Fruit fly (Drosophila melanogaster) ovary, adult (tissue): ENCODE results near the gene CG15767.

Experiments
- CG17801 ChIP-seq: fragments of 200-800 bp; optimal IDR thresholded peaks from 2 replicates; lab custom pipeline; 2019; ENCODE audit warnings: missing biosample characterization, mild to moderate bottlenecking, missing genetic modification characterization, moderate library complexity; ENCODE audit not compliant: partially characterized antibody

The CG15767 gene

DNA sequence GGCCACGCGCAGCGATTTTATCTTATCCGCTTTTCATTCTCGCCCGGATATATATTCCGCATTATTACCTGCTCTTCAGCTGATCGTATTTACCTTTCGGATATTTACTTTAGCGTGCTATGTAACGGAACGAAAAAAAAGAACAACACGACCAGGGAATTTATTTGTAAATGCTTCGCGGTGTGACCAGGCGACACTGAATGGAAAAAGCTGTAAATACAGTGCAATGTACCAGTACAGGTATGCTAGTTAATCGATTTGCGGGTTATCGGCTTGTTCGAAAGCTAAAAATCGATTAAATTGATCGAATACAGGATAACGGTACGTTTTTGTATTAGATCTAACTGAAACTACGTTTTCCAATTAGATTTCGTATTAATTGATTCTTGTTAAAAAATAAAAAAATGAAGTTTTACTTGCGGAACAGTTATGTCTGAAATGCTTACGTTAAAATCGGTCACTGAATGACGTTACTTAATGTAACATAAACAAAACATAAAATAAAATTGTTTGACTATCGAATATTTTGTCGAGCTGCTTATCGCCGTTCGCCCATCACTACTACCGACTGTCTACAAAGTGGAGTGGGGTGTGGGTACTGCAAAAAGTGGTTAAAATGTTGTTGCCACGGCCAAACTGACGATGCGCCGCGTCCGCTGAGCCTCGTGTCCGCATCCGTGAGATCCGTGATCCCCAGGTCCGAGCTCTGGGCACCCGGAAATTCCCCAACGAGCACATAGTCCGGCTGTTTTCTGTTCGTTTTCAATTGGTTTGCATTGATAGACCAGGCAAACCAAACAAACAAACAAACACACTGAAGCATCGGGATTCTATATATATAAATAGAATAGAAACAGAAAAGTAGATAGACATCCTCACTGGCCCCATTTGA lies 25.0 kb upstream of the CG15767 start, which contains the start of the genes MAPk-Ak2 and CG42699:
Gene MAPk-Ak2 (minus strand): TSS at position 203 of the 892 bp plus-strand sequence.
Gene CG42699 (plus strand): TSS at position 553 of the 892 bp plus-strand sequence.
- peak; percentile 71 for TF ChIP-seq CG17801 (GFP tag; lab: Kevin White, UChicago)

DNA sequence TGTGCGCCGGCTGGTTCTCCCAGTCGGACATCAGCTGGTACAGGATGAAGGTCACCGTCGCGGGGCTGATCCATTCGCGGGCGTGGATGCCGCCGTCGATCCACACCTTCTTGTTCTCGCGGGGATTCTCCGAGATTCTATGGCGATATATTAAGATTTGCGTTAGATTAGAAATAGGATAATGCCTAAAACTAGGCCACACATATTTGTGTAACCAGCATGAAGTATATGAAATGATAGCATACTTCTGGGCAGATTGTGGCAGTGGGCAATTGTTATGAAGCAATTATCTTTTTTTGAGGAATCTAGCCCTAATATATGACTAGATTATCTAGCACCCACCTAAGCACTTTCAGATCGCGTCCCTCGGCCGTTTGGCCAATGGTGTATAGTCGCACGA lies 22.6 kb upstream of the CG15767 start:
- no peak for TF ChIP-seq CG17801 (GFP tag; lab: Kevin White, UChicago)

DNA sequence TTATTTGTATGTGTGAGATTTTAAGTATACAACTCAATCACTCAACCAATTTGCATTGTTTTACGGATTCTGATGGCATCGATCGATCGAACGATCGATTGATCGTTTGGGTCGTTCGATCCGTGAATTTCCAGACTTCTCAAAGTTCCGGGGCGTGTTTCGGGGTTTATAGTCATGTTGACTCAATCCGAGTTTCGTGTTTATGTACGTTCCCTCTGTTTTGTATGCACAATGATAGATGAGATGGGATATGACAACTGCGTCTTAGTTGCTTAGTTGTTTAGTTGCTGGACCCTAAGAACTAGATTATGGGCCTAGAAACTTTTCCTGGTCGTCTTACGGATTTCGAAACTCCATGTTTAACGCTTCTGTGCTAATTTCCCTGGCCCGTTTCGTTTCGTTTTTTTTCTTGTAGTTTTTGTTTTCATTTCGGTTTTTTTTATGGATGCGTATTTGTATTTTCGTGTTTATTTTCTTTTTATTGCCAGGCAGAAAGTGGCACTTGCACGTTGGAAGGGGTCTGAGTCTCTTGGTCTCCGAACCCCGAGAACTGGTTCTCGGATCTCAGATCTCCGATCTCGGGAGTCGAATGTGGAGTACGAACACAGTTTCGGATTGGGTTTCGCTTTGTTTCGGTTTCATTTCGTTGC lies 20.6 kb upstream of the CG15767 start:
- TF ChIP-seq CG17801 (GFP tag; lab: Kevin White, UChicago): no peak

DNA sequence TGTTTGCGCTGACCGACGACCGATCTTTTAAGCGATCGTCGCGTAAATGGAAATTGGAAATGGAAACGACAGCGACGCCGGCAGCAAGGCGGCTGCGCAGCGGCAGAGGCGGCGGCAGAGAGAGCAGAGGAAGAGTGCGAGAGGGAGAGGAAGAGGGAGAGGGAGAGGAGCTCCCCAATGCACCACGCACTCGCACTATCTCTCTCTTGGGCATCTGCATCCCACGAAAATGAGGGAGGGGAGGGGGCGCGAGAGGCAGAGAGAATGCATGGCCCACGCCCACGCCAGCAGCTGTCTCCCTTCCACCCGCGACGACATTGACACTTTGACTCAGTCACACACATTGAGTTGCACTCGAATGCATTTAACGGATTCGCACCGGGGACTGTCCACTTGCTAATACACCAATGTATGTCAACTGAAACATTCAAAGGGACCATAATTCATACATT lies 18.5 kb upstream of the CG15767 start, which contains the start of gene CG3097:
Gene CG3097 (minus strand): TSS at position 51 of the 452 bp plus-strand sequence.
- TF ChIP-seq CG17801 (GFP tag; lab: Kevin White, UChicago): no peak

DNA sequence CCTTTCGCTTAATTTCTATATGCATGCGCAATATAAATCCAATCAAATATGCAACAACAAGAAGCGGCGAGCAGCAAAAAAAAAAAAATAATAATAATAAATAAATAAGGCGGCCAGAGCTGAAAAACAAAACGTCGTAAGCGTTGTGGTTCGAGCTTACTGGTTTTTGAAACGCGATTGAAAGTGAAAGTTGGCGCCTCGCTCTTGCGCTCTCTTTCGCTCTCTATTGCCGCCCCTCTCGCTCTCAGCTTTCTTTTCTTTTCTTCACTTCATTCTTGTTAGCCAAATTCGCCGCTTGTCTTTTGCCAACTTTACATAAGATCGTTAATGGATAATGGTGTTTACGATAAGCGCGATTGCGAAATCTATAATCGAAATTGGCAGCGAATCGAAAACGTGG lies 16.9 kb upstream of the CG15767 start:
- no peak for TF ChIP-seq CG17801 (GFP tag; lab: Kevin White, UChicago)

DNA sequence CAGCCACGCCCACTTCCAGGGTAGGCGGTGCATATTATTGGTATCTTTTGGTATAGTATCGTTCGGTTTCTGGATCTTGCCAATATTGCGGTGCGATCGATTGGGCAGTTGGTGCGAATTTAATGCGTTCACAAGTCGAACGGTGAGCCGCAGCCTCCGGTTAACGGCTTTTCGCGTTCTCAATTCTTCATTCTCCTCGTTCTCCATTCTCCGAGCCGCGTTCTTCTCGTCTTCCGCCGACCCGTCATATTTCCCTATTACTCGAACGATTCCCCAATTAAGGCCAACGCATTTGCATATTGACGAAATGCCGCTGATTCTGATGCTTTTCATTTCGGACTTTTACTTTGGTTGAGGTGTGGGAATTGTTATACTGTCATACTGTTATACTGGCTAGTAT lies 12.7 kb upstream of the CG15767 start, which contains the start of gene CG42264:
Gene CG42264 (minus strand): TSS at position 101 of the 400 bp plus-strand sequence.
- TF ChIP-seq CG17801 (GFP tag; lab: Kevin White, UChicago): no peak

DNA sequence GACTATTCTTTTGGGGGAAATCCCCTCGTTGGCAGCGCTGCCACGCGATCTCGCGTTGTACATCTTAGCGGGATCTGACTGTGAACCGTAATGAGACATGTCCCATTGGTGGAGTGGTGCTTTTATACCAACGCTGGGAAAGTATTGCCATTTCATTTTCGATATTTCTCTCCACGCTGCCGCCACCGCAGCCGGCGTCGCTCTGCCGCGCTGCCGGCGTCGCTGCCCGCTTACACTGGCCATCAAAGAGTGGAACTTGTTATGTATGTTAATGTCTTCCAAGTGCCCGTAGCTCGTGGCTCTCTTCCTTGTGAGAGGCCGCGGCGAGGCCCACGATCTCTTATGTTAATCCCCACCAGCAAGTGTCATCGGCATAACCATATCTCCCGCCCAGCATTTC lies 7.8 kb upstream of the CG15767 start, which contains the start of gene CG3108:
Gene CG3108 (minus strand): TSS at position 101 of the 400 bp plus-strand sequence.
- TF ChIP-seq CG17801 (GFP tag; lab: Kevin White, UChicago): no peak

DNA sequence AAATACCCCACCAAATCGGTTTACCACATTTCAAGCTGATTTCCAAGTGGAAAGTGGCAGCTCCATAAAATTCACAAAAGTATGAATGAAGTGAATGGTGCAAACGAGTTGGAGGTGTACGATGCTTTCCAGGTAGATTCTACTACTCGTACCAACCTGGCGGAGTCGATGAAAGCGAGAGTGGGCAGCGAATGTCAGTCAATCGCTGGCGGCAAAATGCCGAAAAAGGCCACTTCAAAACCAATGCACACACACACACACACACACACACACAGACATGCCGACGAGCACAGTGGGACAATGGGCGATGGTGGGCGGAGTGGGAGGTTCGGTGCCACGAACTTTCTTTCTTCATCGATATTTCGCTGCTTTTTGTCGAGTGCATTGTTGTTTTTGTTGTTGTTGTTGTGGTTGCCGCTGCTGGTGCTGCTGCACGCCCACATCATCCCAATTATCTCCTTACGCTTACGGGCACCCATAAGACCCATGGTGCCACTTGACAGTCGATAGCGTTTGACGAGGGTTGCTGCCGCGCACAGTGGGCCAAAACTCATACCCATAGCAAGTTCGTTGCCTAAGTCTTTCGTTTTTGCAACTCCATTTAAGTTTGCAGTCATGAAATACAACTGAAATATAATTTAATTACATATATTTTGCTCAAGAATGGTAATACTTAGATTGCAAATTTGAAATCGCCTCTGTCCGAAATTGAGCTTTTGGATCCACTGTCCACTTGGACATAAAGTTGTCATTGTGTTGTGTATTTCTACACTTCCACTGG lies 5.8 kb upstream of the CG15767 start:
- no peak for TF ChIP-seq CG17801 (GFP tag; lab: Kevin White, UChicago)

DNA sequence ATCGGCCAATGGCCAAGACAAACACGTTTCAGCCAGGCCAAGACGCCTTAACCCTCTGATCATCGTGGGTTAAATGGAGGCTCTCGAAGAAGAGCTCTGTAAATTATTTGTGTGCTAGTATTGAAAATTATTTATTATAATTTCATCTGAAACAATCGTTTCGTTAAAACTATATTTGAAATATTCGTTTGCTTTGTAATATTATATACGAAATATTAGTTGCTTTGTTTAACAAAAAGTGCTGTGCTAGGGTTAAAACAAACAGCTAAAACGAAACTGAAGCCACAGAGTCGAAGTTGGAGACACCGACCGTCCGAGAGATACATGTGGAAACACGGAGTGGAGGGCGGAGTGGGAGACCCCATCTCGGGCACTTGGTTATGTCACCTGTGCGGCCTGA lies 2.7 kb upstream of the CG15767 start:
- TF ChIP-seq CG17801 (GFP tag; lab: Kevin White, UChicago): no peak

DNA sequence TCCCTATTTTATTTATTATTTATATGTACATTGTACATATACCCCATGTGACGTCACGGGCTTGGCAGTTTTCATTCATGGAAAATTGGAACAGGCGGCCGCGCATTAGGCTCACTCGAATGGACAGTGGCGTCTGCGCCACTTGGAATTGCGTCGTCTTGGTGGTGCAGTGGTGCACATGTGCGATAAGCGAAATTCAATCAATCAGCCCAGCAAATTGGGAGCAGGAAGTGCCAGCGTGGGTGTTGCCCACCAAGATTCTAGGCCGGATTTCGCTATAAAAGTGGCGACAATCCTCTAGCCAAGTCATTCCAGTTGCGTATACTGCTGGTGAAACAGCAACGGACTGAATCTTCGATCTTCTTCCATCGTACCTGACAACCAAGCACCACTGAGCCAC lies 2.6 kb downstream of the CG15767 start, which contains the start of gene CG12239:
Gene CG12239 (plus strand): TSS at position 301 of the 400 bp plus-strand sequence.
- no peak for TF ChIP-seq CG17801 (GFP tag; lab: Kevin White, UChicago)

DNA sequence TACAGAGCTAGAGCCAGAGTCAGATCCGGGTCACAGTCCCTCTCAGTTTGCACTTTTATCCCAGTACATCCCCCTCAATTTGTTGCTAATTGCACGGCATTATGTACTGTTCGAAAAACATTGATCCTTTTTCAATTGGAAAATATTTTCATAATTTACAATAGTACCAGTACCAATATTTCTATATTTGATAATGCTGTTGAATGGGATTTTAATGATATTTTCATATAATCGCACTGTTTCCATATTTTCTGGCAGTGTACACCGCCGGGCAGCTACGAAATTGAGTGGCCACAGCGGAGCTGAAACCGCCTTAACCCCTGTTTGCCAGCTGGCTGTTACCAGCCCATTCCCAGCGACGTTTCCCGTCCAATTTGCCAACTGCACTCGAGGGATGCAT lies 11.3 kb downstream of the CG15767 start:
- TF ChIP-seq CG17801 (GFP tag; lab: Kevin White, UChicago): no peak

DNA sequence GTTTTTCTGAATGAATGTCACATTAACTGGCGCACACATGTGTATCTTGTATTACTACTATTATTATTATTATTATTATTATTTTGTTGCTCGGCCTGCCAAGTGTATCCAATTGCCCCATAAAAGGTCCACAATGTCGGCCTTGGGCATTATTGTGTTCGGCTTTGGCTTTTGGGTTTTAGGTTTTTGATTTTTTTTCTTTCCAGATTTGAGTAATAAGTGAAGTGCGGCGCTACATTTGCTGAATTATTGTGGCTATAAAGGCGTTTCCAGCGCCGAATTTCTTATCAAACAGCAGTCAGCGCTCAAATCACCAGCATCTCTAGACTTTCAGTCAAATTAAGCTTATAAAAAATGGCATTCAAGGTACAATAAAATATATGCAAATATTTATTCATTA lies 15.1 kb downstream of the CG15767 start, which contains the start of gene Cpr5C:
Gene Cpr5C (plus strand): TSS at position 301 of the 400 bp plus-strand sequence.
- no peak for TF ChIP-seq CG17801 (GFP tag; lab: Kevin White, UChicago)

DNA sequence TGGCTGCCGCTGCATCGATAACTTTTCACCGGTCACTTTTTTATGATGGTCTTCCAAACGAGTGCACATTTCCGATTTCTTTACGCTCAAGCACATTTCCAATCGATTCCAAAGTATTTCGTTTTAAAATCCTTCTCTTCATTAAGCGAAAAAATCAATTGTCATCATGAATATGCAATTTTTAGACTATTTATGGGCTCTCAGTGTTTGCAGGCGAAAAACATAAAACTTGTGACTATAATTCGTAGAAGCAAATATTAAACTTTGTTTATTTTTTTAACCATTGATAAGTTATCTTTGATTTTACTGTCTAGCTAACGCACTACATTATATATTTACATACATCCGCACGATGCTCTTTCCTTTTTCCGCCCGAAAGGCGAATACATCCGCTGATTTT lies 19.4 kb downstream of the CG15767 start, which contains the start of gene Prosbeta2R1:
Gene Prosbeta2R1 (plus strand): TSS at position 301 of the 400 bp plus-strand sequence.
- no peak for TF ChIP-seq CG17801 (GFP tag; lab: Kevin White, UChicago)

DNA sequence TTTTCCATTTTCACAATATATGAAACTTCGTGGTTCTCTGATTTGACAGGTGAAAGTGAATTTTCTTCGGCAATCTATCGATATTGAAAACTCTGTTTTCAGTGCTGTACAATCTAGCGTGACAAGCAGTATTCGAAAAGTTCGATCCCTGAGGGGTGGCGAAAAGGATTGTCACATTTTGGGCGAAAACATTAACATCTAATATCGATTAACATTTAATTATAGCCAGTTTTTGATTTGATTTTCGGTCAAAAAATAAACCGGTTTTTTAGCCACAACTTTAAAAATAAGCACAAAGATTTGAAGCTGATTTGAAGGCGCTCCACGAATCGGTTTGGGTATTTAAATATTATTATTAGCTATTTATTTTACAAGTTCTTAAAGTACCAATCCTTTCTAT lies 23.6 kb downstream of the CG15767 start, which contains the start of gene CG44329:
Gene CG44329 (minus strand): TSS at position 101 of the 400 bp plus-strand sequence.
- no peak for TF ChIP-seq CG17801 (GFP tag; lab: Kevin White, UChicago)
